Worm (Caenorhabditis elegans) whole organism, late embryonic: ENCODE measurements around the gene Y45F3A.8.

Experiments used
- F13H6.1 ChIP-seq: sonication (generic microtip); optimal IDR thresholded peaks from 2 replicates; lab custom pipeline; 2016; ENCODE audit warnings: missing genetic modification characterization, missing compliant biosample characterization
- ama-1 ChIP-seq: fragments of 150-350 bp; optimal IDR thresholded peaks from 2 replicates; lab custom pipeline; 2014
- ceh-45 ChIP-seq: fragments of 200-800 bp; sonication (Bioruptor generic); IDR thresholded peaks from 2 replicates; pipeline ENCODE4 v1.3.6; 2022; ENCODE audit warnings: missing genetic modification reagents, missing genetic modification characterization, missing compliant biosample characterization
- dve-1 ChIP-seq: sonication (generic microtip); optimal IDR thresholded peaks from 2 replicates; lab custom pipeline; 2017; ENCODE audit warnings: antibody characterized with exemption, mild to moderate bottlenecking, missing genetic modification characterization, missing compliant biosample characterization
- fax-1 ChIP-seq: sonication (generic microtip); optimal IDR thresholded peaks from 2 replicates; lab custom pipeline; 2016; ENCODE audit warnings: missing genotype, missing genetic modification characterization, missing compliant biosample characterization
- fkh-10 ChIP-seq: fragments of 150-350 bp; optimal IDR thresholded peaks from 2 replicates; lab custom pipeline; 2014; ENCODE audit warnings: missing biosample characterization, missing genetic modification reagents, missing genetic modification characterization
- gmeb-2 ChIP-seq: sonication (generic microtip); optimal IDR thresholded peaks from 2 replicates; lab custom pipeline; 2016; ENCODE audit warnings: missing genetic modification characterization, inconsistent platforms, missing compliant biosample characterization
- hlh-30 ChIP-seq: sonication (generic microtip); optimal IDR thresholded peaks from 2 replicates; lab custom pipeline; 2017; ENCODE audit warnings: antibody characterized with exemption, missing genetic modification characterization, missing compliant biosample characterization; ENCODE audit not compliant: insufficient read depth
- lim-6 ChIP-seq: sonication (generic microtip); optimal IDR thresholded peaks from 2 replicates; lab custom pipeline; 2016; ENCODE audit warnings: missing genetic modification characterization, missing compliant biosample characterization
- nfya-1 ChIP-seq: sonication (generic microtip); optimal IDR thresholded peaks from 2 replicates; lab custom pipeline; 2017; ENCODE audit warnings: missing genetic modification characterization, mild to moderate bottlenecking, missing compliant biosample characterization, antibody characterized with exemption, moderate library complexity
- nhr-11 ChIP-seq: fragments of 150-350 bp; optimal IDR thresholded peaks from 2 replicates; lab custom pipeline; 2014; ENCODE audit warnings: missing biosample characterization, missing genetic modification characterization
- pax-1 ChIP-seq: fragments of 150-350 bp; optimal IDR thresholded peaks from 2 replicates; lab custom pipeline; 2014; ENCODE audit warnings: missing biosample characterization, missing genetic modification characterization
- rnt-1 ChIP-seq: sonication (generic microtip); optimal IDR thresholded peaks from 2 replicates; lab custom pipeline; 2016; ENCODE audit warnings: missing genetic modification characterization, missing compliant biosample characterization
- sox-4 ChIP-seq: sonication (generic microtip); optimal IDR thresholded peaks from 2 replicates; lab custom pipeline; 2017; ENCODE audit warnings: mild to moderate bottlenecking, missing genetic modification characterization, inconsistent platforms, missing compliant biosample characterization

- TF ChIP-seq fkh-10 (GFP tag; lab: Kevin White, UChicago) (no peak), sox-4 (tag; lab: Kevin White, UChicago) (no peak), fax-1 (tag; lab: Kevin White, UChicago) (no peak), gmeb-2 (tag; lab: Kevin White, UChicago) (no peak), ama-1 (no peak), nfya-1 (tag; lab: Kevin White, UChicago) (no peak), nhr-11 (tag; lab: Kevin White, UChicago) (no peak), rnt-1 (tag; lab: Kevin White, UChicago) (no peak), pax-1 (no peak), F13H6.1 (tag; lab: Kevin White, UChicago) (no peak), lim-6 (no peak), ceh-45 (no peak), dve-1 (tag; lab: Kevin White, UChicago) (no peak), hlh-30 (no peak)
Measured at ce11 chrIII:10637933-10638332, 45.3 kb upstream of the Y45F3A.8 start.
